5 fruit fly cellular contexts compared by ENCODE assay signal in genomic region chr3L:19807103-19807502, dm6.
TF ChIP-seq lines count a peak whose summit lies in the region.

Gene CG14104, minus strand, starts transcription at chr3L:19807199.
Gene Kap-alpha1, plus strand, starts transcription at chr3L:19807232.

- no peak for TF ChIP-seq CTCF in whole organism, embryonic (GFP tag; optimal IDR thresholded peaks at IDR 0.05; lab: Kevin White, UChicago)

TF ChIP-seq in whole organism, adult, 20 proteins besides CTCF, POLR2A, EP300 and RAD21:
- TF ChIP-seq CG5204 (GFP tag; optimal IDR thresholded peaks at IDR 0.05; lab: Kevin White, UChicago) (no peak), ovo (GFP tag; optimal IDR thresholded peaks at IDR 0.05; lab: Kevin White, UChicago) (no peak), Mnt (GFP tag; optimal IDR thresholded peaks at IDR 0.05; lab: Kevin White, UChicago) (peak; percentile 76), CG33017 (tag; optimal IDR thresholded peaks at IDR 0.05; lab: Kevin White, UChicago) (no peak), bab1 (GFP tag; optimal IDR thresholded peaks at IDR 0.05; lab: Kevin White, UChicago) (peak; percentile 9), CG11617 (GFP tag; optimal IDR thresholded peaks at IDR 0.05; lab: Kevin White, UChicago) (peak; percentile 7), cnc (optimal IDR thresholded peaks at IDR 0.05; lab: Kevin White, UChicago) (no peak), kay (GFP tag; lab: Kevin White, UChicago; ENCODE audit: borderline replicate concordance) (no peak), CG7045 (GFP tag; optimal IDR thresholded peaks at IDR 0.05; lab: Kevin White, UChicago) (no peak), toe (GFP tag; optimal IDR thresholded peaks at IDR 0.05; lab: Kevin White, UChicago) (no peak), tj (GFP tag; optimal IDR thresholded peaks at IDR 0.05; lab: Kevin White, UChicago) (peak; percentile 42), Hr96 (GFP tag; optimal IDR thresholded peaks at IDR 0.05; lab: Kevin White, UChicago) (no peak), CG1620 (GFP tag; optimal IDR thresholded peaks at IDR 0.05; lab: Kevin White, UChicago) (no peak), cic (GFP tag; optimal IDR thresholded peaks at IDR 0.05; lab: Kevin White, UChicago) (peak; percentile 8), Crg-1 (GFP tag; optimal IDR thresholded peaks at IDR 0.05; lab: Kevin White, UChicago) (peak; percentile 26), Clk (GFP tag; optimal IDR thresholded peaks at IDR 0.05; lab: Kevin White, UChicago) (no peak), CG7101 (tag; optimal IDR thresholded peaks at IDR 0.05; lab: Kevin White, UChicago) (no peak)

TF ChIP-seq in whole organism, embryonic, 481 proteins besides CTCF, POLR2A, EP300 and RAD21 (continues in another document):
- TF ChIP-seq sima (GFP tag; optimal IDR thresholded peaks at IDR 0.05; lab: Kevin White, UChicago) (no peak), CG13424 (tag; optimal IDR thresholded peaks at IDR 0.05; lab: Kevin White, UChicago) (no peak), Sry-δ (GFP tag; optimal IDR thresholded peaks at IDR 0.05; lab: Kevin White, UChicago) (peak; percentile 64), CG2129 (GFP tag; IDR thresholded peaks at IDR 0.05; lab: Robert Waterston, UW; ENCODE audit: partially characterized antibody) (peak; percentile 21; the same call in 1 of the 2 replicates), chif (GFP tag; optimal IDR thresholded peaks at IDR 0.05; lab: Kevin White, UChicago) (no peak), CG7963 (GFP tag; IDR thresholded peaks at IDR 0.05; lab: Robert Waterston, UW; ENCODE audit: partially characterized antibody) (0 out of 3 replicates have a peak, but pooled peaks have one; percentile 23), CG12155 (GFP tag; optimal IDR thresholded peaks at IDR 0.05; lab: Kevin White, UChicago) (peak; percentile 9), stwl (tag; optimal IDR thresholded peaks at IDR 0.05; lab: Kevin White, UChicago) (peak; percentile 56), CG1647 (GFP tag; optimal IDR thresholded peaks at IDR 0.05; lab: Kevin White, UChicago) (no peak), CG34422 (GFP tag; IDR thresholded peaks at IDR 0.05; lab: Robert Waterston, UW) (peak; percentile 45; the same call in 1 of the 3 replicates), fd102C (GFP tag; optimal IDR thresholded peaks at IDR 0.05; lab: Kevin White, UChicago) (no peak), Tbp (GFP tag; optimal IDR thresholded peaks at IDR 0.05; lab: Kevin White, UChicago) (no peak), Sry-β (GFP tag; optimal IDR thresholded peaks at IDR 0.05; lab: Kevin White, UChicago) (no peak), CG30403 (GFP tag; optimal IDR thresholded peaks at IDR 0.05; lab: Kevin White, UChicago) (no peak), mld (GFP tag; IDR thresholded peaks at IDR 0.05; lab: Robert Waterston, UW; ENCODE audit: partially characterized antibody) (0 out of 3 replicates have a peak, but pooled peaks have one; percentile 12), CG1603 (tag; optimal IDR thresholded peaks at IDR 0.05; lab: Kevin White, UChicago) (peak; percentile 34), dmrt99B (tag; optimal IDR thresholded peaks at IDR 0.05; lab: Kevin White, UChicago) (no peak)

TF ChIP-seq in whole organism, prepupa, 60 proteins besides CTCF, POLR2A, EP300 and RAD21:
- TF ChIP-seq CG31627 (GFP tag; optimal IDR thresholded peaks at IDR 0.05; lab: Kevin White, UChicago) (no peak), CG6854 (GFP tag; optimal IDR thresholded peaks at IDR 0.05; lab: Kevin White, UChicago) (peak; percentile 23), CG1621 (tag; optimal IDR thresholded peaks at IDR 0.05; lab: Kevin White, UChicago) (no peak), esn (GFP tag; optimal IDR thresholded peaks at IDR 0.05; lab: Kevin White, UChicago) (peak; percentile 4)

TF ChIP-seq in whole organism, pupa, 21 proteins besides CTCF, POLR2A, EP300 and RAD21:
- no peak for TF ChIP-seq CG8301 (tag; optimal IDR thresholded peaks at IDR 0.05; lab: Kevin White, UChicago)
- TF ChIP-seq CG13204 (GFP tag; optimal IDR thresholded peaks at IDR 0.05; lab: Kevin White, UChicago), result no peak
- no peak for TF ChIP-seq CG4496 (GFP tag; IDR thresholded peaks at IDR 0.05; lab: Robert Waterston, UW)
- no peak for TF ChIP-seq fd96Ca (GFP tag; IDR thresholded peaks at IDR 0.05; lab: Robert Waterston, UW)
- no peak for TF ChIP-seq CG34367 (tag; optimal IDR thresholded peaks at IDR 0.05; lab: Kevin White, UChicago)
- TF ChIP-seq EcR (GFP tag; optimal IDR thresholded peaks at IDR 0.05; lab: Kevin White, UChicago), result peak; percentile 33
- TF ChIP-seq CG9948 (tag; optimal IDR thresholded peaks at IDR 0.05; lab: Kevin White, UChicago), result no peak
- no peak for TF ChIP-seq CG10348 (GFP tag; IDR thresholded peaks at IDR 0.05; lab: Robert Waterston, UW)
- no peak for TF ChIP-seq CG8159 (tag; optimal IDR thresholded peaks at IDR 0.05; lab: Kevin White, UChicago)
TF ChIP-seq in whole organism, pupa: peak in this region for 1.

TF ChIP-seq in whole organism, wandering third instar larva, 38 proteins besides CTCF, POLR2A, EP300 and RAD21:
- peak; percentile 11 for TF ChIP-seq Myc (optimal IDR thresholded peaks at IDR 0.05; lab: Kevin White, UChicago)
- TF ChIP-seq dmrt93B (GFP tag; optimal IDR thresholded peaks at IDR 0.05; lab: Kevin White, UChicago), result no peak
- TF ChIP-seq OdsH (GFP tag; optimal IDR thresholded peaks at IDR 0.05; lab: Kevin White, UChicago), result no peak
- TF ChIP-seq woc (GFP tag; optimal IDR thresholded peaks at IDR 0.05; lab: Kevin White, UChicago), result no peak
- TF ChIP-seq Sp1 (GFP tag; optimal IDR thresholded peaks at IDR 0.05; lab: Kevin White, UChicago), result no peak
- no peak for TF ChIP-seq sage (GFP tag; optimal IDR thresholded peaks at IDR 0.05; lab: Kevin White, UChicago)
- TF ChIP-seq usp (GFP tag; optimal IDR thresholded peaks at IDR 0.05; lab: Kevin White, UChicago), result no peak
- TF ChIP-seq Abd-B (GFP tag; optimal IDR thresholded peaks at IDR 0.05; lab: Kevin White, UChicago), result no peak
- TF ChIP-seq N (GFP tag; optimal IDR thresholded peaks at IDR 0.05; lab: Kevin White, UChicago), result peak; percentile 47
- TF ChIP-seq HLH106 (tag; optimal IDR thresholded peaks at IDR 0.05; lab: Kevin White, UChicago), result no peak
- no peak for TF ChIP-seq Rel (GFP tag; optimal IDR thresholded peaks at IDR 0.05; lab: Kevin White, UChicago)
- peak; percentile 28 for TF ChIP-seq Rel (tag; optimal IDR thresholded peaks at IDR 0.05; lab: Kevin White, UChicago)
- TF ChIP-seq brk (GFP tag; optimal IDR thresholded peaks at IDR 0.05; lab: Kevin White, UChicago), result no peak
